Fruit fly (Drosophila melanogaster): Measurements from ENCODE around the gene eIF3h.

DNA sequence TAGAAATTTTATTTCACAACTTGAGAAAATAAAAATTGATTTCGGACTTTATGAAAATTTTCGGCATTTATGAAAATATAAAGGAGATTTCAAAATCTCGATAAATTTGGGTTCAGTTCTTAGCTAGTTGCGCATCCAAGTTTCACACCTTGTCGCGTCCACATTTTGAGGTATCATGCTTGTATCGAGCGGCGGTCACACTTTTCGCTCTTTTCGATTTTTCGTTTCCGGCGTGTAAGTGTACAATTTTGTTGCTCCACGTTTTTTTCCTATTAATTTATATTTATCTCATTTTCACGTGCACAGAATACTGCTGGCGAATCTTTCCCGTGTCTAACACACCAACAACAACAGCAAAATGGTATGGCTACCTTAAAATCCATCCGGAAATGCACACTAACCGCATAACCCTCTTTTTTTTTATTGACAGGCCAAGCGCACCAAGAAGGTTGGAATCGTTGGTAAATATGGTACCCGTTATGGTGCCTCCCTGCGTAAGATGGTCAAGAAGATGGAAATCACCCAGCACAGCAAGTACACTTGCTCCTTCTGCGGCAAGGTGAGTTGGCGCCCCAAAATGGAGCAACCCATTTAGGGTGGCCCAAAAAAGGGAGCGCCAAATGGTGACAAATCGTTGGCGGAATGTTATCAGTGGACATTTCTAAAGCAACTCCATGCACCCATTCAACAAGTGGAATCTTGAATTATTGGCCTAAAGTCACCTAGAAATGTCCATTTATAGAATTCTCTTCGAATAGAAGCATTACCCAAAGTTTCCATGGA is 18.1 kb upstream of the eIF3h start, which contains the start of gene RpL37A:
- TF ChIP-seq CG12768 (GFP tag; optimal IDR thresholded peaks at IDR 0.05) (peak; percentile 66), toe (GFP tag; optimal IDR thresholded peaks at IDR 0.05) (no peak), cic (GFP tag; optimal IDR thresholded peaks at IDR 0.05) (peak; percentile 62), kay (GFP tag; ENCODE audit: borderline replicate concordance) (peak; percentile 18), CG33017 (tag; optimal IDR thresholded peaks at IDR 0.05) (peak; percentile 54), CG14711 (tag; optimal IDR thresholded peaks at IDR 0.05) (peak; percentile 61), tj (GFP tag; optimal IDR thresholded peaks at IDR 0.05) (peak; percentile 54), CG7101 (tag; optimal IDR thresholded peaks at IDR 0.05) (peak; percentile 81), Crg-1 (GFP tag; optimal IDR thresholded peaks at IDR 0.05) (peak; percentile 73), CG7045 (GFP tag; optimal IDR thresholded peaks at IDR 0.05) (peak; percentile 57)
